Fruit fly (Drosophila melanogaster): Measurements from ENCODE around the gene PolI.

The PolI gene

DNA sequence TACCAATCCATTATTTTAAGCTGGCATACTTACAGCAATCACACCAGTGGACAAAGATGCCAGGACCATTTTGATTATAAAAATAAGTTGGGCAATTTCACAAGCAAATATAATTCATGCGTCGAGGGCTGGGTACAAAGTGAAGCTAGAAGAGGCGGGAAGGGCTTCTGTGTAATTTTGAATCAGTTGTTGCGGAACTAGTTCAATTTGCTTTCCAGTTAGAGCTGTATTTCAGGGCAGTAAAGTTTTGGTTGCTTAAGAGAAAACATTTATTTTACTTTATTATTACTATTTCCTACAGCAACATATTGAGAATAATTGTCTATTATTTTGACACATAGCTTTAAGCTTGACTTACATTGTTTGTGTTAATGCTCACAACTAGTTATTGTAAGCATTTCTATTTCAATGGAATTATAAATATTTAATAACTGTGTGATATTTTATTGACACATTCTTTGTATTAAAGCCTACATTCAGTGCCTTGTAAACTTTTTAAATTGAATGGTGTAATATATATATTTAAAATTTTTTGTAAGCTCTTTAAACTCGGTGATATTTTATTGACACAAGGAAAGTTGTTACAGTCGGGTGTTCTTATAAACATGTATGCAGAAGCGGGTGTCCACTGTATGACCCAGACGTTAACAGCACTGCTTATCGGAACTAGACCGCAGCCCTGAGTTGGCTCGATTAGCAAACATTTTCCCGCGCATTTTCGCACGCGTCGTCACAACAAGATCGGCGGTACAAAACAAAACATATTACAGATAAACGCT, 31.2 kb downstream of the PolI start, which contains the start of the genes RPA1 and Mcm2 (continued):
- TF ChIP-seq CG7357 (GFP tag; IDR thresholded peaks at IDR 0.05) (peak; percentile 66; the same call in 2 of the 3 replicates), Awh (GFP tag; IDR thresholded peaks at IDR 0.05) (peak; percentile 37; the same call in 1 of the 2 replicates), CG2889 (GFP tag; IDR thresholded peaks at IDR 0.05) (peak; percentile 73; the same call in 2 of the 3 replicates), zfh2 (GFP tag; optimal IDR thresholded peaks at IDR 0.05) (peak; percentile 74), otp (GFP tag; IDR thresholded peaks at IDR 0.05) (peak; percentile 58; the same call in 1 of the 3 replicates), CG4730 (GFP tag; IDR thresholded peaks at IDR 0.05) (peak; percentile 49), crc (GFP tag; optimal IDR thresholded peaks at IDR 0.05) (no peak), bcd (GFP tag; optimal IDR thresholded peaks at IDR 0.05) (peak; percentile 83), Dbx (GFP tag; IDR thresholded peaks at IDR 0.05) (peak; percentile 79), gsb (GFP tag; IDR thresholded peaks at IDR 0.05) (0 out of 2 replicates have a peak, but pooled peaks have one; percentile 19), CG1647 (GFP tag; optimal IDR thresholded peaks at IDR 0.05) (no peak), nom (GFP tag; optimal IDR thresholded peaks at IDR 0.05) (peak; percentile 59), salm (tag; optimal IDR thresholded peaks at IDR 0.05) (peak; percentile 38), emc (GFP tag; optimal IDR thresholded peaks at IDR 0.05) (no peak), fd102C (GFP tag; optimal IDR thresholded peaks at IDR 0.05) (no peak), ase (GFP tag; IDR thresholded peaks at IDR 0.05) (peak; percentile 69; the same call in 1 of the 3 replicates), Side (GFP tag; optimal IDR thresholded peaks at IDR 0.05) (peak; percentile 5), Oli (tag; optimal IDR thresholded peaks at IDR 0.05) (peak; percentile 71), CG9727 (GFP tag; optimal IDR thresholded peaks at IDR 0.05) (peak; percentile 82), NC2β (GFP tag; optimal IDR thresholded peaks at IDR 0.05) (no peak), zf30C (GFP tag; optimal IDR thresholded peaks at IDR 0.05) (no peak), Lpt (GFP tag; optimal IDR thresholded peaks at IDR 0.05) (no peak), gcm (GFP tag; optimal IDR thresholded peaks at IDR 0.05) (peak; percentile 63), wor (GFP tag; IDR thresholded peaks at IDR 0.05) (peak; percentile 47; the same call in 1 of the 2 replicates), CG6689 (GFP tag; IDR thresholded peaks at IDR 0.05) (peak; percentile 81), CG14965 (GFP tag; optimal IDR thresholded peaks at IDR 0.05; ENCODE audit: borderline replicate concordance) (no peak), ato (GFP tag; IDR thresholded peaks at IDR 0.05; ENCODE audit: partially characterized antibody) (peak; percentile 57), lola (GFP tag; optimal IDR thresholded peaks at IDR 0.05) (peak in 1 of 3 experiments; percentile 79), cg (GFP tag; optimal IDR thresholded peaks at IDR 0.05) (no peak), CG10431 (GFP tag; optimal IDR thresholded peaks at IDR 0.05) (peak; percentile 45), NK7.1 (GFP tag; optimal IDR thresholded peaks at IDR 0.05) (no peak), Gug (GFP tag; IDR thresholded peaks at IDR 0.05) (peak; percentile 93), CG3065 (GFP tag; optimal IDR thresholded peaks at IDR 0.05) (no peak), ewg (GFP tag; optimal IDR thresholded peaks at IDR 0.05) (peak; percentile 42), CG3847 (GFP tag; IDR thresholded peaks at IDR 0.05) (peak; percentile 76; the same call in 1 of the 2 replicates), CG2120 (GFP tag; optimal IDR thresholded peaks at IDR 0.05) (peak; percentile 85), cwo (GFP tag; optimal IDR thresholded peaks at IDR 0.05) (peak; percentile 49), CG32772 (GFP tag; IDR thresholded peaks at IDR 0.05) (peak; percentile 70), org-1 (GFP tag; optimal IDR thresholded peaks at IDR 0.05) (peak; percentile 16), Ets65A (GFP tag) (peak; percentile 97), CG2116 (GFP tag; optimal IDR thresholded peaks at IDR 0.05) (peak; percentile 97), sr (GFP tag; IDR thresholded peaks at IDR 0.05) (peak; percentile 52; the same call in 1 of the 3 replicates), Bteb2 (GFP tag; optimal IDR thresholded peaks at IDR 0.05) (no peak), nerfin-2 (GFP tag; IDR thresholded peaks at IDR 0.05; ENCODE audit: partially characterized antibody) (no peak), CG10654 (GFP tag; optimal IDR thresholded peaks at IDR 0.05) (peak; percentile 70), CG1832 (GFP tag; optimal IDR thresholded peaks at IDR 0.05) (no peak), stwl (tag; optimal IDR thresholded peaks at IDR 0.05) (peak; percentile 42), Ets97D (GFP tag; optimal IDR thresholded peaks at IDR 0.05) (peak; percentile 24), Atf6 (GFP tag; IDR thresholded peaks at IDR 0.05) (peak; percentile 50; the same call in 1 of the 2 replicates)
